Worm (Caenorhabditis elegans) whole organism, L4 larva: ENCODE data around the gene K10G9.2.

Experiments
- F26F4.8 ChIP-seq: fragments of 200-800 bp; sonication (Bioruptor generic); conservative IDR thresholded peaks from 2 replicates; pipeline ENCODE4 v1.3.6; 2022; ENCODE audit warnings: missing genetic modification characterization, missing compliant biosample characterization
- F37D6.2 ChIP-seq: sonication (generic microtip); optimal IDR thresholded peaks from 2 replicates; lab custom pipeline; 2016; ENCODE audit warnings: mild to moderate bottlenecking, missing genetic modification characterization, missing compliant biosample characterization
- Y48G9A.11 ChIP-seq: fragments of 200-800 bp; sonication (Bioruptor generic); IDR thresholded peaks from 2 replicates; pipeline ENCODE4 v1.3.6; 2022; ENCODE audit warnings: missing genetic modification reagents, missing genetic modification characterization, missing compliant biosample characterization
- Y5F2A.4 ChIP-seq: fragments of 200-800 bp; sonication (Bioruptor generic); optimal IDR thresholded peaks from 2 replicates; lab custom pipeline; 2018; ENCODE audit warnings: mild to moderate bottlenecking, missing genetic modification characterization, missing compliant biosample characterization
- Y75B8A.6 ChIP-seq: fragments of 200-800 bp; sonication (Bioruptor generic); IDR thresholded peaks from 2 replicates; pipeline ENCODE4 v1.3.6; 2022; ENCODE audit warnings: missing genetic modification reagents, missing genetic modification characterization, missing compliant biosample characterization
- aha-1 ChIP-seq: fragments of 150-350 bp; peaks from one replicate; lab custom pipeline; 2014; ENCODE audit warnings: missing biosample characterization, missing genetic modification characterization
- aly-2 ChIP-seq: sonication (generic microtip); optimal IDR thresholded peaks from 2 replicates; lab custom pipeline; 2018; ENCODE audit warnings: missing biosample characterization, missing genetic modification characterization
- arid-1 ChIP-seq: fragments of 200-800 bp; sonication (Bioruptor generic); conservative IDR thresholded peaks from 2 replicates; pipeline ENCODE4 v1.3.6; 2022; ENCODE audit warnings: missing genetic modification reagents, missing genetic modification characterization, missing compliant biosample characterization
- attf-4 ChIP-seq: sonication (generic microtip); optimal IDR thresholded peaks from 3 replicates; lab custom pipeline; 2017; ENCODE audit warnings: missing biosample characterization, missing genetic modification characterization
- ceh-20 ChIP-seq: fragments of 200-800 bp; sonication (Bioruptor generic); IDR thresholded peaks from 2 replicates; pipeline ENCODE4 v1.3.6; 2022; ENCODE audit warnings: missing genetic modification reagents, missing genetic modification characterization, missing compliant biosample characterization
- ceh-28 ChIP-seq: fragments of 150-350 bp; optimal IDR thresholded peaks from 2 replicates; lab custom pipeline; 2014; ENCODE audit warnings: missing biosample characterization, missing genetic modification reagents, missing genetic modification characterization
- daf-16 ChIP-seq, 3 experiments: sonication (generic microtip); optimal IDR thresholded peaks; 2 replicates each; lab custom pipeline; 2016 to 2017; ENCODE audit warnings: missing genetic modification characterization in 3 of 3, missing genetic modification reagents in 3 of 3, mild to moderate bottlenecking in 2 of 3, missing compliant biosample characterization in 2 of 3, missing biosample characterization in 1 of 3, moderate library complexity in 1 of 3
- daf-19 ChIP-seq: fragments of 200-800 bp; sonication (Bioruptor generic); conservative IDR thresholded peaks from 2 replicates; pipeline ENCODE4 v1.3.6; 2022; ENCODE audit warnings: missing genetic modification characterization, missing compliant biosample characterization
- dmd-6 ChIP-seq: fragments of 200-800 bp; sonication (Bioruptor generic); IDR thresholded peaks from 2 replicates; pipeline ENCODE4 v1.3.6; 2022; ENCODE audit warnings: missing genetic modification reagents, missing genetic modification characterization, missing compliant biosample characterization
- dve-1 ChIP-seq: sonication (generic microtip); optimal IDR thresholded peaks from 2 replicates; lab custom pipeline; 2017; ENCODE audit warnings: antibody characterized with exemption, mild to moderate bottlenecking, missing genetic modification characterization, missing compliant biosample characterization; ENCODE audit not compliant: insufficient read depth
- egl-27 ChIP-seq: sonication (generic microtip); optimal IDR thresholded peaks from 3 replicates; lab custom pipeline; 2017; ENCODE audit warnings: missing biosample characterization, missing genetic modification reagents, missing genetic modification characterization
- hlh-11 ChIP-seq: fragments of 200-800 bp; sonication (Bioruptor generic); optimal IDR thresholded peaks from 2 replicates; lab custom pipeline; 2018; ENCODE audit warnings: mild to moderate bottlenecking, missing genetic modification characterization, missing compliant biosample characterization
- hlh-30 ChIP-seq: sonication (generic microtip); optimal IDR thresholded peaks from 2 replicates; lab custom pipeline; 2017; ENCODE audit warnings: antibody characterized with exemption, mild to moderate bottlenecking, missing genetic modification characterization, missing compliant biosample characterization; ENCODE audit not compliant: insufficient read depth
- hmg-1.1 ChIP-seq: fragments of 200-800 bp; sonication (Bioruptor generic); IDR thresholded peaks from 2 replicates; pipeline ENCODE4 v1.3.6; 2022; ENCODE audit warnings: missing genetic modification reagents, missing genetic modification characterization, missing compliant biosample characterization
- lin-29 ChIP-seq: fragments of 200-800 bp; sonication (Bioruptor generic); IDR thresholded peaks from 2 replicates; pipeline ENCODE4 v1.3.6; 2022; ENCODE audit warnings: missing genetic modification reagents, missing genetic modification characterization, missing compliant biosample characterization
- lir-3 ChIP-seq: sonication (generic microtip); optimal IDR thresholded peaks from 2 replicates; lab custom pipeline; 2016; ENCODE audit warnings: mild to moderate bottlenecking, missing genetic modification characterization, missing compliant biosample characterization
- mdl-1 ChIP-seq, 2 experiments: fragments of 150-350 bp in 1 of 2; sonication (generic microtip) in 1 of 2; optimal IDR thresholded peaks; 2 replicates each; lab custom pipeline; 2014 to 2017; ENCODE audit warnings: missing biosample characterization in 2 of 2, missing genetic modification characterization in 2 of 2
- mxl-3 ChIP-seq: fragments of 200-800 bp; sonication (Bioruptor generic); optimal IDR thresholded peaks from 2 replicates; lab custom pipeline; 2018; ENCODE audit warnings: mild to moderate bottlenecking, missing genetic modification characterization, missing compliant biosample characterization
- nhr-111 ChIP-seq: fragments of 200-800 bp; sonication (Bioruptor generic); optimal IDR thresholded peaks from 2 replicates; lab custom pipeline; 2018; ENCODE audit warnings: mild to moderate bottlenecking, missing genetic modification characterization, missing compliant biosample characterization
- nhr-28 ChIP-seq: fragments of 150-350 bp; optimal IDR thresholded peaks from 2 replicates; lab custom pipeline; 2014; ENCODE audit warnings: missing biosample characterization, missing genetic modification characterization
- nhr-41 ChIP-seq: fragments of 200-800 bp; sonication (Bioruptor generic); IDR thresholded peaks from 2 replicates; pipeline ENCODE4 v1.3.6; 2022; ENCODE audit warnings: missing genetic modification reagents, missing genetic modification characterization, missing compliant biosample characterization
- nhr-42 ChIP-seq: fragments of 200-800 bp; sonication (Bioruptor generic); IDR thresholded peaks from 2 replicates; pipeline ENCODE4 v1.3.6; 2022; ENCODE audit warnings: missing genetic modification characterization, missing compliant biosample characterization
- rbr-2 ChIP-seq: sonication (generic microtip); optimal IDR thresholded peaks from 2 replicates; lab custom pipeline; 2016; ENCODE audit warnings: missing genotype, missing genetic modification characterization, missing compliant biosample characterization
- set-16 ChIP-seq: fragments of 200-800 bp; sonication (Bioruptor generic); IDR thresholded peaks from 2 replicates; pipeline ENCODE4 v1.3.6; 2022; ENCODE audit warnings: missing genetic modification reagents, missing genetic modification characterization, missing compliant biosample characterization
- tag-97 ChIP-seq: fragments of 200-800 bp; sonication (Bioruptor generic); IDR thresholded peaks from 2 replicates; pipeline ENCODE4 v1.3.6; 2022; ENCODE audit warnings: missing genetic modification characterization, missing compliant biosample characterization
- unc-62 ChIP-seq, 3 experiments: fragments of 150-350 bp in 1 of 3; sonication (generic microtip); optimal IDR thresholded peaks in 2 of 3; peaks in 1 of 3; 1 replicate in 1 of 3; 2 replicates in 2 of 3; lab custom pipeline; 2014 to 2017; ENCODE audit warnings: missing biosample characterization in 3 of 3, missing genetic modification characterization in 3 of 3, missing genetic modification reagents in 3 of 3, missing genotype in 1 of 3
- zfp-3 ChIP-seq: fragments of 200-800 bp; sonication (Bioruptor generic); conservative IDR thresholded peaks from 2 replicates; pipeline ENCODE4 v1.3.6; 2022; ENCODE audit warnings: missing genetic modification reagents, missing genetic modification characterization, missing compliant biosample characterization

The K10G9.2 gene

DNA sequence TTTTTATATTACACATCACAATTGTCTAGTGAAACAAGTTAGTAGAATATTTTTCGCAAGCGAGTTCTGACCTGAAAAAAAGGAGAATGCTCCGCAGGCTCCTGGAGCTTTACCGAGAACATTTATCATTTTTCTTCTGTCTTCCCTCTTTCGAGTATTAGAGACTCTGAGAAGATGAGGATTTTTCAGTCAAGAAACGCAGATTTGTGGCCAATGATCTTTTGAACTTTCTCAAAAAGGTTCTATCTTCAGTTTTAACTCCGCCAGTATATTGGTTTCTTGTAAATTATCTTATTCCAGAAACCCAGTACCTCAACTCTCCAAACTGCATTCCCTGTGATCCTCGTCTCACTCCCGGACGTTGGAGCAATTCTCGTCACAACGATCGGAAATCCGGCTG is at the start of gene K10G9.2:
Gene K10G9.2, plus strand, starts transcription at position 301 of the 400 bp plus-strand sequence.
- no peak for TF ChIP-seq nhr-111 (GFP tag; lab: Kevin White, UChicago)
- no peak for TF ChIP-seq hmg-1.1 (GFP tag; lab: Robert Waterston, UW)
- TF ChIP-seq dve-1 (tag; lab: Kevin White, UChicago), result no peak
- no peak for TF ChIP-seq F37D6.2
- TF ChIP-seq rbr-2 (tag; lab: Kevin White, UChicago), result no peak
- no peak for TF ChIP-seq aly-2 (tag; lab: Kevin White, UChicago)
- no peak for TF ChIP-seq Y5F2A.4 (GFP tag; lab: Kevin White, UChicago)
- TF ChIP-seq F26F4.8 (GFP tag; lab: Robert Waterston, UW), result no peak
- no peak for TF ChIP-seq mxl-3 (GFP tag; lab: Kevin White, UChicago)
- TF ChIP-seq daf-19, result no peak
- TF ChIP-seq egl-27 (tag; lab: Kevin White, UChicago), result no peak
- TF ChIP-seq nhr-28 (tag; lab: Kevin White, UChicago), result no peak
- TF ChIP-seq aha-1, result no peak
- no peak for TF ChIP-seq zfp-3 (GFP tag; lab: Robert Waterston, UW)
- TF ChIP-seq attf-4 (tag; lab: Kevin White, UChicago), result no peak
- TF ChIP-seq dmd-6, result no peak
- no peak for TF ChIP-seq tag-97 (GFP tag; lab: Robert Waterston, UW)
- TF ChIP-seq daf-16 (GFP tag; optimal IDR thresholded peaks at IDR 0.05; lab: Kevin White, UChicago), result no peak
- TF ChIP-seq daf-16 (tag; optimal IDR thresholded peaks at IDR 0.05; lab: Kevin White, UChicago), result no peak
- TF ChIP-seq hlh-11 (tag; lab: Kevin White, UChicago), result no peak

DNA sequence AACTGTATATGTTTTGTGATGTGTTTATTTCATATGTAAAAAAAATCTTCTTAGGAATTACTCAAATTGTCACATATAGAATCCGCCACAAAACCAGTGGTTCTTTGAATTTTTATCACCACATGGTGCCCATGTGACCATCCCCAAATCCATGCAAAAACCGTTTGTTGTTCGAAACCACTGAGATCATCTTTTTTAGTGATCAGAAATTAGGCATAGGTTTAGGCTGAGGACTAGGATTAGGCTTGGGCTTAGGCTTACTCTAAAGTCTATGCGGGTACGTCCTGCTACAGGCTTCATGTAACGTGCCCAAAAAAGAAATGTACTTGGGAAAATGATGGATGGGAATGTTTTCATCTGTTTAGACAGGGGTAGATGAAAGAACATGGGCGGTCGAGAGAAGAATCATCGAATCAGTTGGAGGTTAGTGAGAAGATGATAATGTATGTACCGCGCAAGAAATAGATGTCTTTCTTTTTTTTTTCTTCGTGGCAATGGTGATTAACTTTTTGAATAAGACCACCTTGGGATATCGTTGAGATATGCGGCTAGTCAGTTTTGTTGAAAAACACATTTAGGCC is 49.3 kb upstream of the K10G9.2 start:
- TF ChIP-seq ceh-28 (tag; lab: Kevin White, UChicago) (no peak), hlh-11 (tag; lab: Kevin White, UChicago) (peak; percentile 33), hlh-30 (tag; lab: Kevin White, UChicago) (peak; percentile 28), mxl-3 (GFP tag; lab: Kevin White, UChicago) (peak; percentile 67), nhr-28 (tag; lab: Kevin White, UChicago) (peak; percentile 11), mdl-1 (tag; optimal IDR thresholded peaks at IDR 0.05; lab: Kevin White, UChicago) (peak in 1 of 2 experiments; percentile 1)

DNA sequence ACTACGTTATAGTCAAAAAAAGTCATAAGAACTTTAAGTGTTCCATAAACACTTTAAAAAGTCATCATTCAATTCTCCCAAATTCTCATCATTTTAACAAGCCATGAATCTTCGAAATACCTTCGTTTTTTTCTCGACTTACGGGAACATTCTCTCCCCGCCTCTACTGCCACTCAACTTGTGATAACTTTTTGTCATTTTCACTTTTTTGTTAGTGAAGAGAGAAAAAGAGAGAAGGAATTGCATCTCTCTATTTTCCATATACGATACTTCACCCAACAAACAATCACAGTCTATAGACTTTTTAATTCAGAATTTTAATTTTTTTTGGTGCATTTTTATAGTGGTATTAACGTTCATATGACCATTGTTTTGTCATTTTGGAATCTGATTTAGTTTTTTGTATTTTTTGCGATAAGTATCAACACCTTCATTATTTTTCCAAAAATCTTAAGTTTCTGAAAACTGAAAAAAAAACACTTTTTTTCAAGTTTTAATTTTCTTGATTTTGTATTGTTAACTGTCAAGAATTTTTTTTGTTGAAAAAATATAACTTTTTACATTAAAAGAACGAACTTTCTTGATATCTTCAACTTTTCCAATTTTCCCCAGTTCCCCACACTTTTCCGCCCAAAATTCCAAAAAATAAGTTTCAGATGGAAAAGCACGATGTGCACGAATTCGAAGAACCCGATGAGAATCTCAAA is 47.1 kb upstream of the K10G9.2 start, which contains the start of gene Y70G10A.3:
Gene Y70G10A.3, plus strand, starts transcription at position 657 of the 707 bp plus-strand sequence.
- no peak for TF ChIP-seq arid-1
- TF ChIP-seq Y75B8A.6 (GFP tag; lab: Robert Waterston, UW), result no peak
- no peak for TF ChIP-seq lir-3
- no peak for TF ChIP-seq F26F4.8 (GFP tag; lab: Robert Waterston, UW)

DNA sequence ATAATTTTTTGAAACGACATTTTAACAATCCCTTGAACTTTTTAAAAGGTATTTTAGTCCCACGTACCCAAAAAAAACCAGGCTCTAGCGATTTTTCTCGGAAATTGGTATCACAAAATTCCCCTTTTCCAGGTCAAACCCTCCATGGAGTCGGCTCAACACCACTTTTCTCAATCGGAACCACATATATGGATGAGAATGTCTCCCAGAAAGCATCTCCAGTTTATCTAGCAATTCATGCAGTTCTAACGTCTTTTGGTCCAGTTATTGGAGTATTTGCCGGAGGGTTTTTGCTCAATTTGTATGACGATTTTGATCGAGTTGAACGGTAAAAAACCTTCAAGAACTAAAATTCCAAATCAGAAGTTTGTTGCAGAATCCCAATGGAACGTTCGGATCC is 45.6 kb upstream of the K10G9.2 start:
- TF ChIP-seq unc-62 (GFP tag; optimal IDR thresholded peaks at IDR 0.05 in 1 of 2; lab: Kevin White, UChicago) (no peak), unc-62 (tag; optimal IDR thresholded peaks at IDR 0.05; lab: Kevin White, UChicago) (no peak), aha-1 (peak; percentile 91)

ce11 chrIII:10241332-10241829 is 44.3 kb upstream of the K10G9.2 start:
- TF ChIP-seq unc-62 (GFP tag; optimal IDR thresholded peaks at IDR 0.05 in 1 of 2; lab: Kevin White, UChicago) (peak in 1 of 2 experiments; percentile 69), unc-62 (tag; optimal IDR thresholded peaks at IDR 0.05; lab: Kevin White, UChicago) (no peak), mdl-1 (tag; optimal IDR thresholded peaks at IDR 0.05; lab: Kevin White, UChicago) (peak in 1 of 2 experiments; percentile 45), hlh-11 (tag; lab: Kevin White, UChicago) (peak; percentile 14), nhr-41 (GFP tag; lab: Robert Waterston, UW) (no peak), dmd-6 (no peak), nhr-42 (GFP tag; lab: Robert Waterston, UW) (no peak), lin-29 (GFP tag; lab: Robert Waterston, UW) (no peak), set-16 (GFP tag; lab: Robert Waterston, UW) (no peak), Y48G9A.11 (GFP tag; lab: Robert Waterston, UW) (no peak), ceh-20 (GFP tag; lab: Robert Waterston, UW) (no peak)
